Worm (Caenorhabditis elegans): Measurements from ENCODE around the gene str-6.

DNA sequence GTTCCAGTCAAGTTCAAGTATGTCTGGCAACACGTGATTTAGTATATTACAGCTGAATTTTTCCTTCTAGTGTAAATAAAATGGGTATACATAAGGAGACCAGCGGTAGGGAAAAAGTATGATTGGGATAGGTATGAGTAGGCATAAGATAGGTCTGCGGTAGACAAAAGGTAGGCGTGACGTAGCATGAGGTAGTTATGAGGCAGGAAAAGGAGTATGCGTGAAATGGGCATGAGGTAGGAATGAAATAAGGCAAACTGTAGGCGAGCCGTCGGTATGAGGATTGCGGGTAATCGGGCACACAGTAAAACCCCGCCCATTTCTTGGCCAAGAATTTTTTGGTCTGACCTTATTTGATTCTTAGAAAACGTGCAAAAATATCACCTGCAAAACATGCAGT, 28.6 kb downstream of the str-6 start:
- no peak for TF ChIP-seq unc-55 (GFP tag; optimal IDR thresholded peaks at IDR 0.05)
- no peak for TF ChIP-seq ref-2 (tag; optimal IDR thresholded peaks at IDR 0.05)
- TF ChIP-seq ceh-48 (tag; optimal IDR thresholded peaks at IDR 0.05) = no peak
- no peak for TF ChIP-seq pag-3 (tag; optimal IDR thresholded peaks at IDR 0.05; ENCODE audit: borderline replicate concordance)
- no peak for TF ChIP-seq dve-1 (tag; optimal IDR thresholded peaks at IDR 0.05)
- no peak for TF ChIP-seq ztf-16 (tag; optimal IDR thresholded peaks at IDR 0.05)
- TF ChIP-seq nfya-1 (tag; optimal IDR thresholded peaks at IDR 0.05) = no peak
- no peak for TF ChIP-seq ama-1 (optimal IDR thresholded peaks at IDR 0.05)
- no peak for TF ChIP-seq ets-4 (tag; optimal IDR thresholded peaks at IDR 0.05)
- no peak for TF ChIP-seq hlh-6 (tag; optimal IDR thresholded peaks at IDR 0.05)
- no peak for TF ChIP-seq K02D7.2 (tag; optimal IDR thresholded peaks at IDR 0.05)

All from whole organism, late embryonic.